Worm (Caenorhabditis elegans) whole organism, L3 larva: ENCODE measurements around the gene unc-16.

Experiments
- ZK546.5 ChIP-seq: sonication (generic microtip); optimal IDR thresholded peaks from 2 replicates; lab custom pipeline; 2017; ENCODE audit warnings: missing biosample characterization, missing genetic modification characterization
- ceh-82 ChIP-seq: fragments of 150-350 bp; optimal IDR thresholded peaks from 2 replicates; lab custom pipeline; 2014; ENCODE audit warnings: missing biosample characterization, missing genetic modification characterization
- elt-3 ChIP-seq, 3 experiments: fragments of 150-350 bp in 1 of 3; sonication (generic microtip) in 2 of 3; optimal IDR thresholded peaks; 2 replicates in 2 of 3; 4 replicates in 1 of 3; lab custom pipeline; 2014 to 2017; ENCODE audit warnings: missing biosample characterization in 3 of 3, missing genetic modification characterization in 3 of 3
- fkh-10 ChIP-seq: sonication (generic microtip); optimal IDR thresholded peaks from 2 replicates; lab custom pipeline; 2017; ENCODE audit warnings: missing biosample characterization, missing genetic modification reagents, missing genetic modification characterization
- nfya-1 ChIP-seq: sonication (generic microtip); optimal IDR thresholded peaks from 2 replicates; lab custom pipeline; 2017; ENCODE audit warnings: missing genetic modification characterization, mild to moderate bottlenecking, missing compliant biosample characterization, antibody characterized with exemption, moderate library complexity; ENCODE audit not compliant: insufficient read depth
- nhr-28 ChIP-seq: fragments of 150-350 bp; optimal IDR thresholded peaks from 2 replicates; lab custom pipeline; 2014; ENCODE audit warnings: missing biosample characterization, missing genetic modification characterization
- nhr-77 ChIP-seq: fragments of 150-350 bp; optimal IDR thresholded peaks from 2 replicates; lab custom pipeline; 2014; ENCODE audit warnings: missing biosample characterization, missing genetic modification characterization

ce11 chrIII:9502155-9502714 lies 43.8 kb upstream of the unc-16 start:
- TF ChIP-seq ZK546.5 (tag; lab: Kevin White, UChicago) (no peak), ceh-82 (no peak), nhr-77 (tag; lab: Kevin White, UChicago) (no peak), elt-3 (tag; optimal IDR thresholded peaks at IDR 0.05; lab: Kevin White, UChicago) (peak in 2 of 3 experiments; percentile 70 to 78), nhr-28 (tag; lab: Kevin White, UChicago) (no peak), nfya-1 (tag; lab: Kevin White, UChicago) (no peak), fkh-10 (GFP tag; lab: Kevin White, UChicago) (no peak)
